Worm (Caenorhabditis elegans) whole organism, L3 larva: Measurements from ENCODE around the gene F46G10.2.

Source experiments
- R02D3.7 ChIP-seq: fragments of 150-350 bp; optimal IDR thresholded peaks from 2 replicates; lab custom pipeline; 2014; ENCODE audit warnings: missing biosample characterization, missing genetic modification characterization
- ZK546.5 ChIP-seq: sonication (generic microtip); optimal IDR thresholded peaks from 2 replicates; lab custom pipeline; 2017; ENCODE audit warnings: missing biosample characterization, missing genetic modification characterization
- ama-1 ChIP-seq: fragments of 150-350 bp; optimal IDR thresholded peaks from 2 replicates; lab custom pipeline; 2018
- ceh-28 ChIP-seq: fragments of 150-350 bp; optimal IDR thresholded peaks from 2 replicates; lab custom pipeline; 2014; ENCODE audit warnings: missing biosample characterization, missing genetic modification reagents, missing genetic modification characterization
- ceh-82 ChIP-seq: fragments of 150-350 bp; optimal IDR thresholded peaks from 2 replicates; lab custom pipeline; 2014; ENCODE audit warnings: missing biosample characterization, missing genetic modification characterization
- egl-27 ChIP-seq: sonication (generic microtip); optimal IDR thresholded peaks from 4 replicates; lab custom pipeline; 2017; ENCODE audit warnings: missing biosample characterization, missing genetic modification reagents, missing genetic modification characterization
- elt-1 ChIP-seq: fragments of 150-350 bp; optimal IDR thresholded peaks from 2 replicates; lab custom pipeline; 2014; ENCODE audit warnings: missing biosample characterization, missing genetic modification characterization
- elt-2 ChIP-seq: sonication (generic microtip); optimal IDR thresholded peaks from 2 replicates; lab custom pipeline; 2016; ENCODE audit warnings: missing genetic modification reagents, mild to moderate bottlenecking, missing genetic modification characterization, missing compliant biosample characterization
- eor-1 ChIP-seq, 2 experiments: fragments of 150-350 bp; optimal IDR thresholded peaks; 2 replicates each; lab custom pipeline; 2014 to 2018; ENCODE audit warnings: missing biosample characterization in 2 of 2, missing genetic modification characterization in 2 of 2
- fkh-10 ChIP-seq: sonication (generic microtip); optimal IDR thresholded peaks from 2 replicates; lab custom pipeline; 2017; ENCODE audit warnings: missing biosample characterization, missing genetic modification reagents, missing genetic modification characterization
- fos-1 ChIP-seq: fragments of 150-350 bp; optimal IDR thresholded peaks from 2 replicates; lab custom pipeline; 2014; ENCODE audit warnings: missing biosample characterization, missing genetic modification characterization
- hmg-11 ChIP-seq: sonication (generic microtip); optimal IDR thresholded peaks from 2 replicates; lab custom pipeline; 2016; ENCODE audit warnings: missing genetic modification characterization, missing compliant biosample characterization
- jun-1 ChIP-seq: fragments of 150-350 bp; optimal IDR thresholded peaks from 2 replicates; lab custom pipeline; 2014; ENCODE audit warnings: missing biosample characterization, missing genetic modification reagents, missing genetic modification characterization
- mdl-1 ChIP-seq: fragments of 150-350 bp; optimal IDR thresholded peaks from 2 replicates; lab custom pipeline; 2014; ENCODE audit warnings: missing biosample characterization, missing genetic modification characterization
- mml-1 ChIP-seq: fragments of 150-350 bp; sonication (generic microtip); optimal IDR thresholded peaks from 3 replicates; lab custom pipeline; 2014; ENCODE audit warnings: missing biosample characterization, missing genetic modification characterization
- nfya-1 ChIP-seq: sonication (generic microtip); optimal IDR thresholded peaks from 2 replicates; lab custom pipeline; 2017; ENCODE audit warnings: missing genetic modification characterization, mild to moderate bottlenecking, missing compliant biosample characterization, antibody characterized with exemption, moderate library complexity; ENCODE audit not compliant: insufficient read depth
- nhr-12 ChIP-seq: fragments of 150-350 bp; optimal IDR thresholded peaks from 2 replicates; lab custom pipeline; 2014; ENCODE audit warnings: missing biosample characterization, missing genetic modification characterization
- nhr-23 ChIP-seq: fragments of 150-350 bp; optimal IDR thresholded peaks from 2 replicates; lab custom pipeline; 2014; ENCODE audit warnings: missing biosample characterization, missing genetic modification reagents, missing genetic modification characterization
- nhr-237 ChIP-seq: fragments of 150-350 bp; optimal IDR thresholded peaks from 2 replicates; lab custom pipeline; 2014; ENCODE audit warnings: missing biosample characterization, missing genetic modification characterization
- nhr-43 ChIP-seq: sonication (generic microtip); optimal IDR thresholded peaks from 2 replicates; lab custom pipeline; 2016; ENCODE audit warnings: mild to moderate bottlenecking, missing genetic modification characterization, missing compliant biosample characterization; ENCODE audit not compliant: poor library complexity, severe bottlenecking
- nhr-67 ChIP-seq: fragments of 150-350 bp; optimal IDR thresholded peaks from 2 replicates; lab custom pipeline; 2014; ENCODE audit warnings: missing biosample characterization, missing genetic modification characterization
- nhr-76 ChIP-seq: fragments of 150-350 bp; sonication (generic microtip); optimal IDR thresholded peaks from 5 replicates; lab custom pipeline; 2014; ENCODE audit warnings: missing biosample characterization, missing genetic modification characterization
- nhr-77 ChIP-seq: fragments of 150-350 bp; optimal IDR thresholded peaks from 2 replicates; lab custom pipeline; 2014; ENCODE audit warnings: missing biosample characterization, missing genetic modification characterization
- pha-4 ChIP-seq: fragments of 150-350 bp; optimal IDR thresholded peaks from 2 replicates; lab custom pipeline; 2014; ENCODE audit warnings: missing biosample characterization, missing genetic modification reagents, missing genetic modification characterization
- pqm-1 ChIP-seq: fragments of 150-350 bp; optimal IDR thresholded peaks from 2 replicates; lab custom pipeline; 2017; ENCODE audit warnings: missing biosample characterization, missing genetic modification characterization, inconsistent platforms
- sea-2 ChIP-seq: fragments of 150-350 bp; sonication (generic microtip); optimal IDR thresholded peaks from 4 replicates; lab custom pipeline; 2014; ENCODE audit warnings: missing biosample characterization, missing genetic modification reagents, missing genetic modification characterization
- snpc-4 ChIP-seq: fragments of 150-350 bp; optimal IDR thresholded peaks from 2 replicates; lab custom pipeline; 2014; ENCODE audit warnings: missing biosample characterization, missing genetic modification characterization
- unc-39 ChIP-seq: sonication (generic microtip); optimal IDR thresholded peaks from 4 replicates; lab custom pipeline; 2017; ENCODE audit warnings: missing biosample characterization, missing genetic modification characterization
- zag-1 ChIP-seq: fragments of 150-350 bp; optimal IDR thresholded peaks from 2 replicates; lab custom pipeline; 2014; ENCODE audit warnings: missing biosample characterization, missing genetic modification characterization
- ztf-4 ChIP-seq: fragments of 150-350 bp; optimal IDR thresholded peaks from 2 replicates; lab custom pipeline; 2014; ENCODE audit warnings: missing biosample characterization, missing genetic modification characterization

Gene F46G10.2

DNA sequence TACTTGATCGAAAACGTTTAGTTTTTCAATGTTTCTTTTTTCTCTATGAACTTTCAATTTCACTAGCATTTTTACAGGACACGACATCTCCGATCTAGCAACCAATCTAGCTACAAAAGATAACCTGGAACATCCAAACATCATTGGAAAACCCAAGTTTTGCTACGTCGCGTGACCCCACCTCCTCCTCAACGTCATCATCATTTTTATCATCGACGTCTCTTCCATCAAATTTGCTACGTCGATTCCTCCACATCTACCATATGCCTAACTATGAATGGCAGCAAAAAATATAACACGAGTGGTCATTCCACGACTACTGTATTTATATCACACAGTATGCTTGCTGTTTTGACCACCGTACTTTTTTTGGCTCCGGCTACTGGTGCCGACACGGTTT, at the start of gene F46G10.2:
F46G10.2 (plus strand) TSS at position 78 of the 400 bp plus-strand sequence.
- TF ChIP-seq ama-1 (lab: Kevin White, UChicago) (peak; percentile 58), hmg-11 (tag; lab: Kevin White, UChicago) (no peak), nhr-23 (tag; lab: Kevin White, UChicago) (peak; percentile 19)

DNA sequence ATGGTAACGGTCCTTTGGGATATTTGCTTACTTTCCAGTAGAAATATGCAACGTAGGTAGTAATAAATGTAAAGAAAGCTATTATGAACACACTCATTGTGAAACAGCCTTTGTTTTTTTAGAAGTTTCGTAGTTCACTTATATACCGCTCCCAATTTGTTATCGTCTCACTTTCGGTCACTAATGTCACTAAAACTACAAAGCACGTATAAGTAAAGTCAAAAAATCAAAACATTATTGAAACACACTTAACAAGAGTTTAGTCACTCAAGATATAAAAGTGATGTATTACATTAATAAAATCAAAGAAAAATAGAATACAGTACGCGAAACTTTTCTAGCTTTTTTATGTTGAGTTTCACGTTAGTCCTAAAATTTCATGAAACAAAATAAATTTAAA, 48.7 kb upstream of the F46G10.2 start, which contains the start of gene cyp-14A3:
cyp-14A3 (minus strand) TSS at position 101 of the 400 bp plus-strand sequence.
- TF ChIP-seq ztf-4 (tag; lab: Kevin White, UChicago) = no peak
- TF ChIP-seq hmg-11 (tag; lab: Kevin White, UChicago) = no peak
- TF ChIP-seq ZK546.5 (tag; lab: Kevin White, UChicago) = no peak
- TF ChIP-seq mdl-1 (tag; lab: Kevin White, UChicago) = no peak
- no peak for TF ChIP-seq fkh-10 (GFP tag; lab: Kevin White, UChicago)
- no peak for TF ChIP-seq zag-1 (tag; lab: Kevin White, UChicago)
- TF ChIP-seq nhr-77 (tag; lab: Kevin White, UChicago) = no peak
- TF ChIP-seq, all 47 proteins: peak for 0

DNA sequence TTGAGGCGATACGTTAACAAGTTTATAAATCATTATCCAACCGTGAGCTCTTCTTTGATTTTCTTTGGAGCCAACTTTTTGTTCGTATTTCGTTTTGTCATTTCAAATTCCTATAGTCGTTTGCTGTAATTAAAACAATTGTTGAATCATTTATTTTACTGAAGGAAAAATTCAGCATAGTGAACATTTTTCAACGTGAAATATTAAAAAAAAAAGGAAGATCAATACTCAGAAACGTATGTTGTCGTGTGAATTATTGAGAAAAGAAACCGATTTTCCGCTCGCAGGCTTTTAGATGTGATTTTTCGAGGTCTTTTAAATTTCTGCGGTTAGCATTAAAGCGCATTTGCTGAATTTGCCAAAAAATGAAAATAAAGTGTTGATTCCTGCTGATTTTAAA, 43.9 kb upstream of the F46G10.2 start, which contains the start of gene phf-33:
phf-33 (minus strand) TSS at position 101 of the 400 bp plus-strand sequence.
- no peak for TF ChIP-seq ceh-82
- no peak for TF ChIP-seq jun-1
- TF ChIP-seq mdl-1 (tag; lab: Kevin White, UChicago) = no peak
- no peak for TF ChIP-seq elt-1 (tag; lab: Kevin White, UChicago)

DNA sequence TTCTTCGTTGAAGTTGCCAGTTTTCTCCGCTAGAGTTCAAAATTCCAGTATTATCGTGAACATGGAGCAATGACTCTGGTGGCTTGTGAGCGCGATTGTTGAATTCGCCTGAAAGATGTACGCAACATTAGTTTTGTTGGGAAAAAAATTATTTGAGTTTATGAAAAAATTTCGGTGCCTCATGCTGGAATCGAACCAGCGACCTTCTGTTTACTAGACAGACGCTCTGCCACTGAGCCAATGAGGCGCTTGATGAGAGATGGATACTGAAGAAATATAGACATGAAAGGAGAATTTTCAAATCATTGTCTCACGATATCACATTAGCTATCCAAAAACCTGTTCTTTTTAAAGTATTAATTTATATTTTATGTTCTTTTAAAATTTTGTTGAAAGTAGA, 39.3 kb upstream of the F46G10.2 start:
- TF ChIP-seq elt-2 (tag; lab: Kevin White, UChicago) (peak; percentile 16), nhr-43 (tag; lab: Kevin White, UChicago) (peak; percentile 62), jun-1 (no peak), ZK546.5 (tag; lab: Kevin White, UChicago) (no peak), unc-39 (tag; lab: Kevin White, UChicago) (no peak), nhr-77 (tag; lab: Kevin White, UChicago) (no peak), mml-1 (tag; lab: Kevin White, UChicago) (no peak)
- TF ChIP-seq, all 47 proteins: peak for 2

DNA sequence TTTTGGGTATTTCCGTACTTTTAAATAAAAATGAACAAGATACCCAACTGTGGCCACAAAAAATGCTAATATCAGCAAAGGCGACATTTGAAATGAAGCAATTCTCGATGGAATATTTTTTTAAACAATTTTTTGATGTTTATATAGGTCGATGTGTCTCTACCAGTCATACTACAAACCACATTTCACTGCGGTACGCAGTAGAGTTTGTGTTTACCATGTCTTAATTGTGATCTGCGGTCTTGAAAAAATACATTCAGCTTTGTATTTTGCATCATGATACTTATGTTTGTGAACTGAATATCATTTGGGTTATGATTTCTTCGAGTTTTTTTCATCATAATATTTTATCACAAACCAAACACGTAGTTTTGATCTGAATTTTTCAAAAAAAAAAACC, 38.7 kb upstream of the F46G10.2 start, which contains the start of gene cyp-14A4:
cyp-14A4 (minus strand) TSS at position 107 of the 400 bp plus-strand sequence.
- TF ChIP-seq fos-1 (tag; lab: Kevin White, UChicago) (no peak), unc-39 (tag; lab: Kevin White, UChicago) (no peak), sea-2 (GFP tag; lab: Kevin White, UChicago) (no peak), nhr-67 (tag; lab: Kevin White, UChicago) (no peak), ceh-28 (tag; lab: Kevin White, UChicago) (no peak), R02D3.7 (tag; lab: Kevin White, UChicago) (no peak), ceh-82 (no peak), snpc-4 (tag; lab: Kevin White, UChicago) (no peak), nhr-23 (tag; lab: Kevin White, UChicago) (no peak), nhr-76 (tag; lab: Kevin White, UChicago) (no peak), eor-1 (tag; optimal IDR thresholded peaks at IDR 0.05; lab: Kevin White, UChicago) (no peak), fkh-10 (GFP tag; lab: Kevin White, UChicago) (no peak)

DNA sequence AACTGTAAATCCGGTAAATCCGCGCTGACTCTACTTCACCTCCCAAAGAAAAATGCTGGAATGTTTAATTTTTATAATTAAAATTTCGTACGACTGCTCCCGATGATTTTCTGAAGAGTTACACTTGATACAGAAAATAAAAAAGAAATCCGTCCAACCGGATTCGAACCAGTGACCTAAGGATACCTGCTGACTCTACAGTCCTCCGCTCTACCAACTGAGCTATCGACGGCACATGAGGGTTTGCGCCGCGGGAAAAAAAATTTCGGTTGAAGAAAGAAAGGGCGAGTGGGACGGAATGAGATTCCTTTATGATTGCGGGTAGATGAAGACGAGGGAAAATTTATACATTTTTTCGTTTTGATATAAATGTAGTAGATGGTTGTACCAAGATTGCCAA, 38.1 kb upstream of the F46G10.2 start:
- no peak for TF ChIP-seq pha-4 (tag; lab: Kevin White, UChicago)
- no peak for TF ChIP-seq nhr-237 (tag; lab: Kevin White, UChicago)
- no peak for TF ChIP-seq egl-27 (tag; lab: Kevin White, UChicago)
- TF ChIP-seq R02D3.7 (tag; lab: Kevin White, UChicago) = no peak
- no peak for TF ChIP-seq pqm-1 (tag; lab: Kevin White, UChicago)
- TF ChIP-seq nhr-12 = no peak
- no peak for TF ChIP-seq zag-1 (tag; lab: Kevin White, UChicago)
- no peak for TF ChIP-seq hmg-11 (tag; lab: Kevin White, UChicago)
- no peak for TF ChIP-seq nhr-23 (tag; lab: Kevin White, UChicago)
- no peak for TF ChIP-seq nfya-1
- TF ChIP-seq nhr-43 (tag; lab: Kevin White, UChicago) = no peak
